Worm (Caenorhabditis elegans): Measurements from ENCODE around the gene AC3.5.

ce11 chrV:10381726-10382125 lies 6.6 kb upstream of the AC3.5 start, which contains the start of gene abu-1:
- no peak for TF ChIP-seq lsy-2 (tag; optimal IDR thresholded peaks at IDR 0.05)
- no peak for TF ChIP-seq unc-130 (tag; optimal IDR thresholded peaks at IDR 0.05)
- TF ChIP-seq blmp-1 (tag; optimal IDR thresholded peaks at IDR 0.05): no peak
- TF ChIP-seq xbp-1 (tag; optimal IDR thresholded peaks at IDR 0.05): no peak
- TF ChIP-seq mdl-1 (tag; optimal IDR thresholded peaks at IDR 0.05): no peak
- TF ChIP-seq dsc-1 (tag; optimal IDR thresholded peaks at IDR 0.05): no peak
- TF ChIP-seq nhr-237 (tag; optimal IDR thresholded peaks at IDR 0.05): no peak
- TF ChIP-seq nhr-11 (tag; optimal IDR thresholded peaks at IDR 0.05): no peak
- no peak for TF ChIP-seq snpc-4 (tag; optimal IDR thresholded peaks at IDR 0.05)
- no peak for TF ChIP-seq nhr-76 (tag; optimal IDR thresholded peaks at IDR 0.05)
- no peak for TF ChIP-seq ceh-82 (tag; optimal IDR thresholded peaks at IDR 0.05)
- TF ChIP-seq pqm-1 (tag; optimal IDR thresholded peaks at IDR 0.05): no peak
- TF ChIP-seq ets-5 (GFP tag; IDR thresholded peaks at IDR 0.05): no peak
- no peak for TF ChIP-seq aha-1 (tag; optimal IDR thresholded peaks at IDR 0.05)

All from whole organism, L1 larva.